Fruit fly (Drosophila melanogaster): Measurements from ENCODE around the gene IntS2.

Gene IntS2

DNA sequence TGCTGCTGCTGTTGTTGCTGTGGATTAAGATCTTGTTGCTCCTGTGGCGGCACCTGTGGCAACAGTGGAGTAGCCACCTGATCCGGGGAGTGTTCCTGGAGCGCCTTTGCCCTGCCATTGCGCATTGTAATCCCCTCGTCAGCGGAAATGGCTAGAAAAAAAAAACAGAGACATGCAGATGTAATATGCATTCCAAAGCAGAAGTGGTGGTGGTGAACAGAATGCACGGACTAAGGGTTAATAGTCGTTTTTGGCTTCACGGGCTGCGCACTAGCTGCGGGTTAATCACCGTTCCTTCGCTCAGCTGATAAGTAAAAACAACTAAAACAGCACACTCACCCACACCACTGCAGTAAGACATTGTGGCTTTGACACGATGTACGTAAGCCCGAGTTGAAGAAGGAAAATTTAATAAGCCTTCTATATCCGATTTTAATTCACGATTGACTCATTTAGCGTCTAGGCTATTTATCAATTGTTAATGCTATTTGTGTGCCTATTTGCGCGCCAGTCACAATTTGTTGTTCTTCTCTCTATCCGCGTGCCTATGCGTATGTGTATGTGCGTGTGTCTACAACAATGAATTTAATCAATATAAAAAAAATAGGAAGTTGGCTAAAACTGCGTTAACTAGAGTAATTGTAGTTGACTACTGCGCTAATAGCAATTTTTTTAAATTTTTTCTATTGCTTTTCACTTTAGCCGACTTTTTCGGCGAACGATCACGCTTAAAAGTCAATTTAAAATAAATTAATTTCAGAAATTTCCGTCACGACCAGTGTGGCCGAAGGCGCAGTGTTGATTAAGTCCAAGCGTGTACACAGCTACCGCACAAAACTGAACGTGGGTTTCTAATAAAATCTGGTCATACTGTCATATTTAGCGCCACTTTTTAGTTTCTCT, 29.3 kb downstream of the IntS2 start, which contains the start of gene stas (continued):
- no peak for TF ChIP-seq fd59A (GFP tag; optimal IDR thresholded peaks at IDR 0.05)
- no peak for TF ChIP-seq CG7368 (GFP tag; optimal IDR thresholded peaks at IDR 0.05)
- TF ChIP-seq Lpt (GFP tag; optimal IDR thresholded peaks at IDR 0.05): no peak
- no peak for TF ChIP-seq CG3032 (tag; optimal IDR thresholded peaks at IDR 0.05)
- no peak for TF ChIP-seq CG6163 (GFP tag; IDR thresholded peaks at IDR 0.05)
- no peak for TF ChIP-seq salr (GFP tag; optimal IDR thresholded peaks at IDR 0.05)
- TF ChIP-seq CG8319 (GFP tag; optimal IDR thresholded peaks at IDR 0.05): no peak
- TF ChIP-seq CG16779 (tag; optimal IDR thresholded peaks at IDR 0.05): no peak
- TF ChIP-seq lz (GFP tag; optimal IDR thresholded peaks at IDR 0.05): no peak
- no peak for TF ChIP-seq CG3919 (GFP tag; optimal IDR thresholded peaks at IDR 0.05)
- TF ChIP-seq Eip75B (GFP tag; optimal IDR thresholded peaks at IDR 0.05): peak; percentile 9
- TF ChIP-seq CG32006 (GFP tag; optimal IDR thresholded peaks at IDR 0.05): no peak
- peak in 1 of 2 experiments; percentile 28 for TF ChIP-seq ss (GFP tag; optimal IDR thresholded peaks at IDR 0.05)
- TF ChIP-seq Sox102F (GFP tag; optimal IDR thresholded peaks at IDR 0.05): no peak
- peak; percentile 52 for TF ChIP-seq CG6854 (GFP tag; optimal IDR thresholded peaks at IDR 0.05)
- peak; percentile 45 for TF ChIP-seq svp (GFP tag)
- 0 out of 3 replicates have a peak, but pooled peaks have one; percentile 21 for TF ChIP-seq CG8119 (GFP tag; IDR thresholded peaks at IDR 0.05)
- TF ChIP-seq topi (GFP tag; optimal IDR thresholded peaks at IDR 0.05): peak; percentile 8
- peak; percentile 77 for TF ChIP-seq Eip78C (GFP tag)
- no peak for TF ChIP-seq net (GFP tag; optimal IDR thresholded peaks at IDR 0.05)
- no peak for TF ChIP-seq Ets21C (GFP tag; optimal IDR thresholded peaks at IDR 0.05)
- TF ChIP-seq fd85E (GFP tag; optimal IDR thresholded peaks at IDR 0.05): no peak
- no peak for TF ChIP-seq CG15336 (GFP tag; IDR thresholded peaks at IDR 0.05)
- TF ChIP-seq CG11762 (GFP tag; optimal IDR thresholded peaks at IDR 0.05; ENCODE audit: insufficient read depth): no peak
- peak; percentile 35 for TF ChIP-seq Sox14 (GFP tag; optimal IDR thresholded peaks at IDR 0.05)

DNA sequence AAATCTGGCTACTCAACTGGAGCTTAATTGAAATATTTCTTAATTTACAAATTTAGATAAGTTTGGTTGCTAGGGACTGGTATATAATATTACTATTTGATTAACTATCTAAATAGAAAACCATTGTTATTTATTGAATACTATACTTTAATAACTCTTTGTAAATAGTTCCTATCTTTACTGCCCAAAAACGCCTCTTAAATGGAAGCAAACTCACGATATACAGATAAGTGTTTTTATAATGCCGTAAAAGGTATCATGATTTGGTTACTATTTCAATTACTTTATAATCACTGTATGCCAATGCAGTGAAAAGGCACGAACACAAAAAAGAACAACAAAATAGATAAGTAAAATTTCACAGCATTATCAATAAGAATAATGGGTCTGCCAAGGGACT, 30.8 kb downstream of the IntS2 start:
- no peak for TF ChIP-seq CG16779 (tag; optimal IDR thresholded peaks at IDR 0.05)
- no peak for TF ChIP-seq acj6 (GFP tag; optimal IDR thresholded peaks at IDR 0.05)
- no peak for TF ChIP-seq CG6163 (GFP tag; IDR thresholded peaks at IDR 0.05)
- no peak for TF ChIP-seq Gug (GFP tag; IDR thresholded peaks at IDR 0.05)
- TF ChIP-seq Sox15 (GFP tag; optimal IDR thresholded peaks at IDR 0.05): no peak

DNA sequence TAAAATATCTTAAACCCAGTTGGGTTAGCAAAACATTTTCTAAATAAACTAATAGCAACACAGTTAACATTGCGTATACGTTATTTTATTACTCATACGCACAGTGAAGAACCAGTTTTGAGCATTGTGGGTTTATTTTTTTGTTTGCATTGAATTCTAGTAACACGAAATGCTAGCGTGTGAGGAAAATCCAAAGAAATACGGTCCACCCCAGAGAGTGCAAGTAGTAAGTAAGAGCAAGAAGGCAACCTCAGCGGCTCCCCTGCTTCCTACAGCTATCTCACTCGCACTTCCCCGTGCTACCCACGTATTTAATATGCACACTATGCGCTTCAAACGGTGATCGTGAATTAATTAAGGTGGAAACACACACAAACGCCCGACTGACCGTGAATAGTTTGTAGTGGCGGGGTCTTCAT, 31.6 kb downstream of the IntS2 start:
- TF ChIP-seq Ets21C (GFP tag; optimal IDR thresholded peaks at IDR 0.05): peak; percentile 89
- TF ChIP-seq Met (GFP tag; optimal IDR thresholded peaks at IDR 0.05): peak; percentile 95
- TF ChIP-seq CG9139 (GFP tag; optimal IDR thresholded peaks at IDR 0.05): peak; percentile 68
- peak; percentile 75 for TF ChIP-seq CG10631 (GFP tag; optimal IDR thresholded peaks at IDR 0.05)
- peak; percentile 63 for TF ChIP-seq fd85E (GFP tag; optimal IDR thresholded peaks at IDR 0.05)
- TF ChIP-seq CG15336 (GFP tag; IDR thresholded peaks at IDR 0.05): peak; percentile 95
- peak; percentile 65 for TF ChIP-seq spab (GFP tag; optimal IDR thresholded peaks at IDR 0.05)
- TF ChIP-seq CG31627 (GFP tag; optimal IDR thresholded peaks at IDR 0.05): peak; percentile 92
- peak; percentile 77 for TF ChIP-seq CG3032 (tag; optimal IDR thresholded peaks at IDR 0.05)
- TF ChIP-seq net (GFP tag; optimal IDR thresholded peaks at IDR 0.05): peak; percentile 90
- no peak for TF ChIP-seq Hr38 (GFP tag; optimal IDR thresholded peaks at IDR 0.05)
- peak; percentile 83 for TF ChIP-seq CG7368 (GFP tag; optimal IDR thresholded peaks at IDR 0.05)
- TF ChIP-seq CG34406 (GFP tag; optimal IDR thresholded peaks at IDR 0.05): peak; percentile 91
- TF ChIP-seq eg (GFP tag; IDR thresholded peaks at IDR 0.05): peak; percentile 92
- TF ChIP-seq ss (GFP tag; optimal IDR thresholded peaks at IDR 0.05): peak; percentile 74 to 81
- peak; percentile 86 for TF ChIP-seq CG10669 (GFP tag; optimal IDR thresholded peaks at IDR 0.05)
- peak; percentile 90 for TF ChIP-seq Eip75B (GFP tag; optimal IDR thresholded peaks at IDR 0.05)
- peak; percentile 51 for TF ChIP-seq fkh (GFP tag; optimal IDR thresholded peaks at IDR 0.05)
- peak; percentile 84 for TF ChIP-seq CG11294 (GFP tag; IDR thresholded peaks at IDR 0.05)
- peak; percentile 90 for TF ChIP-seq pdm3 (GFP tag; optimal IDR thresholded peaks at IDR 0.05)
- peak; percentile 86 for TF ChIP-seq acj6 (GFP tag; optimal IDR thresholded peaks at IDR 0.05)
- peak; percentile 92 for TF ChIP-seq CG6276 (GFP tag; optimal IDR thresholded peaks at IDR 0.05)
- peak; percentile 72 for TF ChIP-seq fd59A (GFP tag; optimal IDR thresholded peaks at IDR 0.05)
- peak; percentile 89 for TF ChIP-seq CG3919 (GFP tag; optimal IDR thresholded peaks at IDR 0.05)
- TF ChIP-seq Gug (GFP tag; IDR thresholded peaks at IDR 0.05): peak; percentile 73
- TF ChIP-seq CG6854 (GFP tag; optimal IDR thresholded peaks at IDR 0.05): peak; percentile 90
- peak; percentile 89 for TF ChIP-seq CG8632 (GFP tag; optimal IDR thresholded peaks at IDR 0.05)
- TF ChIP-seq Blimp-1 (GFP tag; optimal IDR thresholded peaks at IDR 0.05): peak; percentile 81
- peak; percentile 64 to 84 for TF ChIP-seq salr (GFP tag; optimal IDR thresholded peaks at IDR 0.05)
- peak; percentile 74 for TF ChIP-seq dsx (GFP tag; optimal IDR thresholded peaks at IDR 0.05; ENCODE audit: poor library complexity, severe bottlenecking)

All from whole organism, prepupa.